Fruit fly (Drosophila melanogaster) whole organism, prepupa: ENCODE measurements around the gene CG3473.

ENCODE experiments used
- CG10631 ChIP-seq: fragments of 200-800 bp; sonication (Bioruptor generic); optimal IDR thresholded peaks from 2 replicates; lab custom pipeline; 2016; ENCODE audit warnings: missing biosample characterization, missing genetic modification characterization
- CG10669 ChIP-seq: fragments of 200-800 bp; sonication (Bioruptor generic); optimal IDR thresholded peaks from 3 replicates; lab custom pipeline; 2018; ENCODE audit warnings: missing biosample characterization, mild to moderate bottlenecking, missing genetic modification characterization, moderate library complexity
- CG11294 ChIP-seq: fragments of 200-800 bp; sonication (Bioruptor generic); IDR thresholded peaks from 2 replicates; pipeline ENCODE4 v1.3.6; 2022; ENCODE audit warnings: missing biosample characterization, missing genetic modification characterization
- CG11762 ChIP-seq: fragments of 200-800 bp; sonication (Bioruptor generic); optimal IDR thresholded peaks from 3 replicates; lab custom pipeline; 2016; ENCODE audit warnings: missing biosample characterization, missing genetic modification characterization; ENCODE audit not compliant: insufficient read depth
- CG11902 ChIP-seq: fragments of 200-800 bp; sonication (Bioruptor generic); optimal IDR thresholded peaks from 3 replicates; lab custom pipeline; 2016; ENCODE audit warnings: missing biosample characterization, missing genetic modification characterization
- CG15336 ChIP-seq: fragments of 200-800 bp; sonication (Bioruptor generic); IDR thresholded peaks from 2 replicates; pipeline ENCODE4 v1.3.6; 2022; ENCODE audit warnings: missing biosample characterization, missing genetic modification characterization
- CG1621 ChIP-seq: fragments of 200-800 bp; sonication (Bioruptor generic); optimal IDR thresholded peaks from 3 replicates; lab custom pipeline; 2018; ENCODE audit warnings: missing biosample characterization, mild to moderate bottlenecking, missing genetic modification characterization
- CG3032 ChIP-seq: fragments of 200-800 bp; optimal IDR thresholded peaks from 2 replicates; lab custom pipeline; 2019; ENCODE audit warnings: missing biosample characterization, mild to moderate bottlenecking, missing genetic modification characterization, moderate library complexity
- CG31627 ChIP-seq: fragments of 200-800 bp; sonication (Bioruptor generic); optimal IDR thresholded peaks from 3 replicates; lab custom pipeline; 2016; ENCODE audit warnings: missing biosample characterization, missing genetic modification characterization
- CG34406 ChIP-seq: fragments of 200-800 bp; sonication (Bioruptor generic); optimal IDR thresholded peaks from 3 replicates; lab custom pipeline; 2016; ENCODE audit warnings: missing biosample characterization, missing genetic modification characterization
- CG3919 ChIP-seq: fragments of 200-800 bp; sonication (Bioruptor generic); optimal IDR thresholded peaks from 3 replicates; lab custom pipeline; 2016; ENCODE audit warnings: missing biosample characterization, missing genetic modification characterization
- CG4318 ChIP-seq: fragments of 200-800 bp; sonication (Bioruptor generic); optimal IDR thresholded peaks from 3 replicates; lab custom pipeline; 2017; ENCODE audit warnings: missing biosample characterization, mild to moderate bottlenecking, missing genetic modification characterization
- CG6163 ChIP-seq: fragments of 200-800 bp; sonication (Bioruptor generic); IDR thresholded peaks from 3 replicates; pipeline ENCODE4 v1.3.6; 2022; ENCODE audit warnings: missing biosample characterization, missing genetic modification characterization
- CG6792 ChIP-seq: fragments of 200-800 bp; sonication (Bioruptor generic); optimal IDR thresholded peaks from 3 replicates; lab custom pipeline; 2016; ENCODE audit warnings: missing biosample characterization, missing genetic modification characterization
- CG6854 ChIP-seq: fragments of 200-800 bp; sonication (Bioruptor generic); optimal IDR thresholded peaks from 2 replicates; lab custom pipeline; 2017; ENCODE audit warnings: missing biosample characterization, mild to moderate bottlenecking, missing genetic modification characterization
- CG7368 ChIP-seq: fragments of 200-800 bp; sonication (Bioruptor generic); optimal IDR thresholded peaks from 3 replicates; lab custom pipeline; 2016; ENCODE audit warnings: missing biosample characterization, missing genetic modification characterization
- CG8119 ChIP-seq: fragments of 200-800 bp; sonication (Bioruptor generic); IDR thresholded peaks from 3 replicates; pipeline ENCODE4 v1.3.6; 2022; ENCODE audit warnings: missing biosample characterization, missing genetic modification characterization
- CG8319 ChIP-seq: fragments of 200-800 bp; sonication (Bioruptor generic); optimal IDR thresholded peaks from 3 replicates; lab custom pipeline; 2016; ENCODE audit warnings: missing biosample characterization, missing genetic modification characterization
- CG8632 ChIP-seq: fragments of 200-800 bp; sonication (Bioruptor generic); optimal IDR thresholded peaks from 3 replicates; lab custom pipeline; 2016; ENCODE audit warnings: missing biosample characterization, missing genetic modification characterization
- CG9139 ChIP-seq: fragments of 200-800 bp; sonication (Bioruptor generic); optimal IDR thresholded peaks from 3 replicates; lab custom pipeline; 2017; ENCODE audit warnings: missing biosample characterization, mild to moderate bottlenecking, missing genetic modification characterization
- Eip75B ChIP-seq: fragments of 200-800 bp; sonication (Bioruptor generic); optimal IDR thresholded peaks from 3 replicates; lab custom pipeline; 2016; ENCODE audit warnings: missing biosample characterization, missing genetic modification characterization
- Eip78C ChIP-seq: fragments of 200-800 bp; sonication (Bioruptor generic); peaks from one replicate; lab custom pipeline; 2016; ENCODE audit warnings: missing biosample characterization, missing genetic modification characterization
- Ets21C ChIP-seq: fragments of 200-800 bp; sonication (Bioruptor generic); optimal IDR thresholded peaks from 3 replicates; lab custom pipeline; 2016; ENCODE audit warnings: missing biosample characterization, missing genetic modification characterization
- Ets96B ChIP-seq: fragments of 200-800 bp; optimal IDR thresholded peaks from 2 replicates; lab custom pipeline; 2019; ENCODE audit warnings: missing biosample characterization, mild to moderate bottlenecking, missing genetic modification characterization, moderate library complexity
- Gug ChIP-seq: fragments of 200-800 bp; sonication (Bioruptor generic); IDR thresholded peaks from 2 replicates; pipeline ENCODE4 v1.3.6; 2022; ENCODE audit warnings: missing biosample characterization, missing genetic modification characterization
- Hr39 ChIP-seq: fragments of 200-800 bp; sonication (Bioruptor generic); optimal IDR thresholded peaks from 2 replicates; lab custom pipeline; 2016; ENCODE audit warnings: missing biosample characterization, missing genetic modification characterization
- Hr4 ChIP-seq: fragments of 200-800 bp; sonication (Bioruptor generic); optimal IDR thresholded peaks from 3 replicates; lab custom pipeline; 2016; ENCODE audit warnings: missing biosample characterization, missing genetic modification characterization
- Lpt ChIP-seq: fragments of 200-800 bp; sonication (Bioruptor generic); optimal IDR thresholded peaks from 3 replicates; lab custom pipeline; 2016; ENCODE audit warnings: missing biosample characterization, missing genetic modification characterization
- Met ChIP-seq: fragments of 200-800 bp; sonication (Bioruptor generic); optimal IDR thresholded peaks from 3 replicates; lab custom pipeline; 2016; ENCODE audit warnings: missing biosample characterization, missing genetic modification characterization
- OdsH ChIP-seq: fragments of 200-800 bp; sonication (Bioruptor generic); optimal IDR thresholded peaks from 3 replicates; lab custom pipeline; 2016; ENCODE audit warnings: missing biosample characterization, missing genetic modification characterization
- Smox ChIP-seq: fragments of 200-800 bp; sonication (Bioruptor generic); optimal IDR thresholded peaks from 3 replicates; lab custom pipeline; 2016; ENCODE audit warnings: missing biosample characterization, missing genetic modification characterization
- Sox102F ChIP-seq: fragments of 200-800 bp; sonication (Bioruptor generic); optimal IDR thresholded peaks from 2 replicates; lab custom pipeline; 2016; ENCODE audit warnings: missing biosample characterization, mild to moderate bottlenecking, missing genetic modification characterization
- Sox14 ChIP-seq: fragments of 200-800 bp; sonication (Bioruptor generic); optimal IDR thresholded peaks from 3 replicates; lab custom pipeline; 2016; ENCODE audit warnings: missing biosample characterization, missing genetic modification characterization
- Sox15 ChIP-seq: fragments of 200-800 bp; sonication (Bioruptor generic); optimal IDR thresholded peaks from 3 replicates; lab custom pipeline; 2016; ENCODE audit warnings: missing biosample characterization, missing genetic modification characterization
- achi ChIP-seq: fragments of 200-800 bp; sonication (Bioruptor generic); optimal IDR thresholded peaks from 3 replicates; lab custom pipeline; 2016; ENCODE audit warnings: missing biosample characterization, missing genetic modification characterization
- acj6 ChIP-seq: fragments of 200-800 bp; sonication (Bioruptor generic); optimal IDR thresholded peaks from 3 replicates; lab custom pipeline; 2016; ENCODE audit warnings: missing biosample characterization, missing genetic modification characterization
- cyc ChIP-seq: fragments of 200-800 bp; sonication (Bioruptor generic); optimal IDR thresholded peaks from 3 replicates; lab custom pipeline; 2016; ENCODE audit warnings: missing biosample characterization, missing genetic modification characterization
- dac ChIP-seq: fragments of 200-800 bp; sonication (Bioruptor generic); optimal IDR thresholded peaks from 2 replicates; lab custom pipeline; 2017; ENCODE audit warnings: missing biosample characterization, mild to moderate bottlenecking, missing genetic modification characterization
- dsx ChIP-seq: fragments of 200-800 bp; optimal IDR thresholded peaks from 3 replicates; lab custom pipeline; 2019; ENCODE audit warnings: missing biosample characterization, mild to moderate bottlenecking, missing genetic modification characterization, moderate library complexity; ENCODE audit not compliant: poor library complexity, severe bottlenecking
- eg ChIP-seq: fragments of 200-800 bp; sonication (Bioruptor generic); IDR thresholded peaks from 3 replicates; pipeline ENCODE4 v1.3.6; 2022; ENCODE audit warnings: missing biosample characterization, missing genetic modification characterization
- esn ChIP-seq: fragments of 200-800 bp; sonication (Bioruptor generic); optimal IDR thresholded peaks from 2 replicates; lab custom pipeline; 2016; ENCODE audit warnings: missing biosample characterization, mild to moderate bottlenecking, missing genetic modification characterization, moderate library complexity
- fd59A ChIP-seq: fragments of 200-800 bp; sonication (Bioruptor generic); optimal IDR thresholded peaks from 2 replicates; lab custom pipeline; 2017; ENCODE audit warnings: missing biosample characterization, mild to moderate bottlenecking, missing genetic modification characterization, missing genetic modification reagents
- fd85E ChIP-seq: fragments of 200-800 bp; sonication (Bioruptor generic); optimal IDR thresholded peaks from 3 replicates; lab custom pipeline; 2016; ENCODE audit warnings: missing biosample characterization, missing genetic modification characterization
- fkh ChIP-seq: fragments of 200-800 bp; sonication (Bioruptor generic); optimal IDR thresholded peaks from 3 replicates; lab custom pipeline; 2017; ENCODE audit warnings: missing biosample characterization, mild to moderate bottlenecking, missing genetic modification characterization, moderate library complexity
- lz ChIP-seq: fragments of 200-800 bp; sonication (Bioruptor generic); optimal IDR thresholded peaks from 3 replicates; lab custom pipeline; 2016; ENCODE audit warnings: missing biosample characterization, missing genetic modification characterization
- net ChIP-seq: fragments of 200-800 bp; sonication (Bioruptor generic); optimal IDR thresholded peaks from 3 replicates; lab custom pipeline; 2016; ENCODE audit warnings: missing biosample characterization, missing genetic modification characterization
- pdm3 ChIP-seq: fragments of 200-800 bp; sonication (Bioruptor generic); optimal IDR thresholded peaks from 3 replicates; lab custom pipeline; 2016; ENCODE audit warnings: missing biosample characterization, missing genetic modification characterization
- salr ChIP-seq, 2 experiments: fragments of 200-800 bp; sonication (Bioruptor generic); optimal IDR thresholded peaks; 3 replicates each; lab custom pipeline; 2016 to 2018; ENCODE audit warnings: missing biosample characterization in 2 of 2, missing genetic modification characterization in 2 of 2, mild to moderate bottlenecking in 1 of 2
- spab ChIP-seq: fragments of 200-800 bp; sonication (Bioruptor generic); optimal IDR thresholded peaks from 2 replicates; lab custom pipeline; 2017; ENCODE audit warnings: missing biosample characterization, mild to moderate bottlenecking, missing genetic modification characterization, missing genetic modification reagents
- svp ChIP-seq: fragments of 200-800 bp; sonication (Bioruptor generic); peaks from one replicate; lab custom pipeline; 2016; ENCODE audit warnings: missing biosample characterization, missing genetic modification characterization
- topi ChIP-seq: fragments of 200-800 bp; sonication (Bioruptor generic); optimal IDR thresholded peaks from 3 replicates; lab custom pipeline; 2016; ENCODE audit warnings: missing biosample characterization, missing genetic modification characterization
- vri ChIP-seq: fragments of 200-800 bp; sonication (Bioruptor generic); optimal IDR thresholded peaks from 3 replicates; lab custom pipeline; 2016; ENCODE audit warnings: missing biosample characterization, mild to moderate bottlenecking, missing genetic modification characterization

Gene CG3473

dm6 chr2L:14557743-14558142, 5.8 kb downstream of the CG3473 start:
- peak; percentile 80 for TF ChIP-seq Ets21C (GFP tag; lab: Kevin White, UChicago)
- TF ChIP-seq CG6792 (GFP tag; lab: Kevin White, UChicago) = peak; percentile 88
- TF ChIP-seq CG1621 (tag; lab: Kevin White, UChicago) = peak; percentile 72
- peak; percentile 54 for TF ChIP-seq CG6854 (GFP tag; lab: Kevin White, UChicago)
- peak; percentile 89 for TF ChIP-seq Met (GFP tag; lab: Kevin White, UChicago)
- TF ChIP-seq CG11762 (GFP tag; lab: Kevin White, UChicago) = peak; percentile 63
- TF ChIP-seq eg (GFP tag; lab: Robert Waterston, UW) = peak; percentile 49; the same call in 1 of the 3 replicates
- TF ChIP-seq svp (GFP tag; lab: Kevin White, UChicago) = peak; percentile 95
- peak; percentile 64 for TF ChIP-seq Sox15
- peak; percentile 83 for TF ChIP-seq CG8632 (GFP tag; lab: Kevin White, UChicago)
- peak; percentile 79 for TF ChIP-seq net
- TF ChIP-seq CG11294 (GFP tag; lab: Robert Waterston, UW) = no peak
- peak; percentile 88 for TF ChIP-seq Smox (GFP tag; lab: Kevin White, UChicago)
- peak; percentile 85 for TF ChIP-seq topi
- peak; percentile 62; the same call in 1 of the 3 replicates for TF ChIP-seq CG8119
- peak; percentile 84 for TF ChIP-seq Sox14
- peak; percentile 38 for TF ChIP-seq fd85E (GFP tag; lab: Kevin White, UChicago)
- peak; percentile 86 for TF ChIP-seq dsx (GFP tag; lab: Kevin White, UChicago)
- peak; percentile 75 for TF ChIP-seq spab (GFP tag; lab: Kevin White, UChicago)
- TF ChIP-seq Hr39 (GFP tag; lab: Kevin White, UChicago) = peak; percentile 84
- TF ChIP-seq Eip78C (GFP tag; lab: Kevin White, UChicago) = peak; percentile 98
- TF ChIP-seq CG3919 = peak; percentile 85
- TF ChIP-seq fkh = no peak
- peak; percentile 80 for TF ChIP-seq cyc (GFP tag; lab: Kevin White, UChicago)
- peak; percentile 73 for TF ChIP-seq CG11902 (GFP tag; lab: Kevin White, UChicago)
- peak; percentile 88 for TF ChIP-seq acj6 (GFP tag; lab: Kevin White, UChicago)
- TF ChIP-seq Lpt (GFP tag; lab: Kevin White, UChicago) = peak; percentile 62
- TF ChIP-seq Ets96B = peak; percentile 85
- peak; percentile 54 for TF ChIP-seq salr (GFP tag; optimal IDR thresholded peaks at IDR 0.05; lab: Kevin White, UChicago)
- peak; percentile 31 for TF ChIP-seq dac (GFP tag; lab: Kevin White, UChicago)
- TF ChIP-seq achi = peak; percentile 86
- TF ChIP-seq CG8319 = peak; percentile 75
- TF ChIP-seq lz (GFP tag; lab: Kevin White, UChicago) = peak; percentile 88
- peak; percentile 80 for TF ChIP-seq CG7368 (GFP tag; lab: Kevin White, UChicago)
- TF ChIP-seq fd59A (GFP tag; lab: Kevin White, UChicago) = peak; percentile 81
- TF ChIP-seq CG34406 (GFP tag; lab: Kevin White, UChicago) = peak; percentile 87
- TF ChIP-seq OdsH = peak; percentile 83
- TF ChIP-seq CG3032 = peak; percentile 81
- TF ChIP-seq esn (GFP tag; lab: Kevin White, UChicago) = peak; percentile 92
- TF ChIP-seq Eip75B (GFP tag; lab: Kevin White, UChicago) = peak; percentile 85
- TF ChIP-seq CG10669 (GFP tag; lab: Kevin White, UChicago) = peak; percentile 80
- peak; percentile 91 for TF ChIP-seq CG6163 (GFP tag; lab: Robert Waterston, UW)
- peak; percentile 88 for TF ChIP-seq pdm3 (GFP tag; lab: Kevin White, UChicago)
- no peak for TF ChIP-seq Gug
- TF ChIP-seq vri (GFP tag; lab: Kevin White, UChicago) = peak; percentile 85
- peak; percentile 73 for TF ChIP-seq CG9139
- TF ChIP-seq Hr4 = peak; percentile 46
- TF ChIP-seq CG31627 (GFP tag; lab: Kevin White, UChicago) = peak; percentile 85
- TF ChIP-seq CG4318 (GFP tag; lab: Kevin White, UChicago) = peak; percentile 7
- peak; percentile 56; the same call in 1 of the 2 replicates for TF ChIP-seq CG15336 (GFP tag; lab: Robert Waterston, UW)
- TF ChIP-seq CG10631 = peak; percentile 82
- TF ChIP-seq Sox102F (GFP tag; lab: Kevin White, UChicago) = peak; percentile 91
